Worm (Caenorhabditis elegans) whole organism, young adult: ENCODE results near the gene sod-1.

Experiments
- Y53F4B.3 ChIP-seq: fragments of 200-800 bp; sonication (Bioruptor generic); IDR thresholded peaks from 2 replicates; pipeline ENCODE4 v1.3.6; 2022; ENCODE audit warnings: missing genetic modification reagents, missing genetic modification characterization, missing compliant biosample characterization
- athp-1 ChIP-seq: sonication (generic microtip); optimal IDR thresholded peaks from 2 replicates; lab custom pipeline; 2017; ENCODE audit warnings: mild to moderate bottlenecking, missing genetic modification characterization, missing compliant biosample characterization
- ccch-3 ChIP-seq: fragments of 200-800 bp; sonication (Bioruptor generic); optimal IDR thresholded peaks from 2 replicates; lab custom pipeline; 2018; ENCODE audit warnings: mild to moderate bottlenecking, missing genetic modification characterization, missing compliant biosample characterization
- pha-4 ChIP-seq: fragments of 150-350 bp; sonication (generic microtip); optimal IDR thresholded peaks from 2 replicates; lab custom pipeline; 2014; ENCODE audit warnings: missing biosample characterization, missing genetic modification reagents, missing genetic modification characterization
- repo-1 ChIP-seq: sonication (generic microtip); optimal IDR thresholded peaks from 2 replicates; lab custom pipeline; 2017; ENCODE audit warnings: mild to moderate bottlenecking, missing genetic modification characterization, missing compliant biosample characterization
- unc-62 ChIP-seq: fragments of 150-350 bp; optimal IDR thresholded peaks from 2 replicates; lab custom pipeline; 2014; ENCODE audit warnings: missing biosample characterization, missing genetic modification reagents, missing genetic modification characterization

- no peak for TF ChIP-seq repo-1
- TF ChIP-seq unc-62 = no peak
- no peak for TF ChIP-seq ccch-3 (GFP tag; lab: Kevin White, UChicago)
- no peak for TF ChIP-seq Y53F4B.3 (GFP tag; lab: Robert Waterston, UW)
- TF ChIP-seq pha-4 = no peak
- no peak for TF ChIP-seq athp-1 (tag; lab: Kevin White, UChicago)
Measured at ce11 chrII:6934729-6935128, 39.0 kb downstream of the sod-1 start.
